Worm (Caenorhabditis elegans): ENCODE data around the gene irld-1.

The irld-1 gene

DNA sequence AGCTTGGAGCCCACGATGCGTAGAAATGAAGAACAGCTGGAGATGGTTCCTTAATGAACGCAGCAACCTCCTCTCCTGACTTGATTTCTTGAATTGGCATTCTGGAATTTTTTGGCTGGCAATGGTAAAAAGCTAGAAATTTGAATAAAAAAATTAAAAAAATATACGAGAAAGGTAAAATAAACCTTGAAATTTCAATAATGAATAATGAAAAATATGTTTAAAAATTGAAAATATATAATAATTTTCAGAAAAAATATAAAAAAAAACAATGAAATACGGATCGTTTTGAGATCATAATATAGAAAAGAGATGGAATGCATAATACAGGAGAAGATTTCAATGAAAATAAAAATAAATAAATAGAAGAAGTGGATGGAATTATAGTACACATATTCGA, 4.6 kb downstream of the irld-1 start, which contains the start of gene glrx-3:
Gene glrx-3, minus strand, starts transcription at position 101 of the 400 bp plus-strand sequence.
- TF ChIP-seq unc-62 (GFP tag; optimal IDR thresholded peaks at IDR 0.05): no peak

DNA sequence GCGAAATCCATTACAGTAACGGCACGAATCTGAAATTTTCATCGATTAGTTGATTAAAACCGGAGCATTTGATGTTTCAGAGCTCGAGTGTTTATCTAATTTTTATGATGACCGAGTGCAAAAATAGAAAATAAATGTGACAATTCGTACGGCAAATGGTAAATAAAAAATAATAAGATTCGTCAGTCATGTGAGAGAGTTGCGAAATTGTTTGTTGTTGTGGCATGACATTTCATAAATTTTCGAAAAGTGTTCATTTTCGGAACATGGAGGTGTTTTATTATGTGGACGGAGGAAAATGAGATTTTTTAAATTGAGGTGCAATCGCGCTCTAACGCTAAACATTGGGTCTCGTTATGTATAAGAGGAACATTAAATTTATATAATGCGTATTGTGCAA, 5.2 kb downstream of the irld-1 start:
- no peak for TF ChIP-seq unc-62 (GFP tag; optimal IDR thresholded peaks at IDR 0.05)

- TF ChIP-seq unc-62 (GFP tag; optimal IDR thresholded peaks at IDR 0.05): no peak
These were observed 9.2 kb downstream of the irld-1 start, which contains the start of gene figl-1 for ce11 chrV:4345714-4346113. figl-1 (minus strand) TSS chrV:4345999.

DNA sequence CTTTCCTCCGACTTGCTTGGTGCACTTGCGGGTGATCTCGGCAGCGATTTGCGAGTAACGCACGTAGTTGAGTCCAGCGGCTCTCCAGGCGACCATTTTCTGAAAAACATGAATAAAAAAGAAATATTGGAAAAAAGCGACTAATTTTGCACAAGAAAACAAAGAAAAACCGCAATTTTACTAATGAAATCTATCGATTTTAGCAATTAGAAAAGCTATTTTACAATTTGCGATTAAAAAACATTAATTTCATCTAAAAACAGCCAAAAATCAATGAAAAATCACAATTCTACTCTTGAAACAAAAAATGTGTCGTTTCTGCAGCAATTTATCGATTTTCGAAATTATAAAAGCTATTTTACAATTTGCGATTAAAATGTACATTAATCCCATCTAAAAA, 9.8 kb downstream of the irld-1 start, which contains the start of gene hpo-18:
Gene hpo-18, minus strand, starts transcription at position 101 of the 400 bp plus-strand sequence.
- no peak for TF ChIP-seq unc-62 (GFP tag; optimal IDR thresholded peaks at IDR 0.05)

DNA sequence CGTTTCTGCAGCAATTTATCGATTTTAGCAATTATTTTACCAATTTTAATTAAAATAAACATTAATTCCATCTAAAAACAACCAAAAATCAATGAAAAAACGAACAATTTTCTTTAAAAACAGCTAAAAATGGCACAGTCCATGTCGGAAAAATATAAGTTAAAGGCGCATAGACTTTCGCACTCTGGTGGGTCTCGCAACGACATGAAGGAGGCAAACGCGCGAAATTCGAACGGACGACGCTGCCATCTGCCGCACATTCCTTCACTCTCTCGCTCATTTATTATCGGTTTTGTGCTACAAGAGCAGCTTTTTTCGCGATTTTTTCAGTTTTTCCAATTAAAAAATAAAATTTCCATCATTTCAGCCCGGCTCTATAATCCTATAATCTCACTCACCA, 10.2 kb downstream of the irld-1 start, which contains the start of gene mcm-7:
Gene mcm-7, plus strand, starts transcription at position 368 of the 400 bp plus-strand sequence.
- no peak for TF ChIP-seq unc-62 (GFP tag; optimal IDR thresholded peaks at IDR 0.05)

DNA sequence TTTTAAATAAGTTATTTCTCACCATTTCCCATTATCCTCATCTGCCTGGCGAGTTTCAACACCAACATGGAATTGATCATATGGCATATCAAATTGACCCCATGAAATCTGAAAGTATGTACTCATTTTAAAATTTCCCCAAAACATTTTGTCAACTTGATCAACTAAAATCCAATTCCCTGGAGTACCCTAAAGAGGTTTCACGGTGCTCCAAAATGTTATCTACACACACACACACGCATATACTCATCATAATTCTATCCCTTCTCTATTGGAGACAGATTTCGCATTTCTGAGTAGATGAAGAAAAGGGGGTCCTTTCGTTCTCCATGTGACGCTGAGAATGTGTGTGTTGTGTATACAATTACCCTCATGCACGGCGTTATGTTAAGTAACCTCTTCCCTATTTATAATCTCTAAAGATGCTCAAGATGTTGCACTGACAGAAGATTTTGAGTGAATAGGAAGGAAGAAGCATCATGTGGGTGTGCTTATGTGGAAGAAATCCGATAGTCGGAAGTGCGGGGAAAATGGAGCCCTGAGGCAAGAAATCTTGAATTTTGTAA, 19.6 kb downstream of the irld-1 start:
- TF ChIP-seq unc-62 (GFP tag; optimal IDR thresholded peaks at IDR 0.05): no peak

- no peak for TF ChIP-seq unc-62 (GFP tag; optimal IDR thresholded peaks at IDR 0.05)
These were observed 20.8 kb downstream of the irld-1 start for ce11 chrV:4357369-4357768.

DNA sequence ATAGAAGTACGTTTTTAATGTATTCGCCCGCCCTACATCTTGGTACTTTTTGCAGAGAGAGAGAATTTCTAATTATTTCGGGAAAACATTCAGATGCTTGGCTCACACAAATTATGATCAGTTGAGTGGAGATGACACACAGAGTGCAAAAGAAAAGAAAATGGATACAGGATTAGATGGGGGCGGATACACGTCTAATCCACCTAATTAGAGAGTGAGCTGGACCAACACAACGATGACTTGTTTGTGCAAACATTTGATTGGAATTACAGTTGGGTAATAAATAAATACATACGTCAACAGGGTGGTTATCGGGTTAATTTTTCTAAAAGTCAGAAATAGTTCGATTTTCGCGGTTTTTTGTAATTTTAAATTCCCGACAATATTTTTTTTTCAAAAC, 22.6 kb downstream of the irld-1 start:
- no peak for TF ChIP-seq unc-62 (GFP tag; optimal IDR thresholded peaks at IDR 0.05)

- no peak for TF ChIP-seq unc-62 (GFP tag; optimal IDR thresholded peaks at IDR 0.05)
These were observed 23.5 kb downstream of the irld-1 start for ce11 chrV:4360018-4360417.

DNA sequence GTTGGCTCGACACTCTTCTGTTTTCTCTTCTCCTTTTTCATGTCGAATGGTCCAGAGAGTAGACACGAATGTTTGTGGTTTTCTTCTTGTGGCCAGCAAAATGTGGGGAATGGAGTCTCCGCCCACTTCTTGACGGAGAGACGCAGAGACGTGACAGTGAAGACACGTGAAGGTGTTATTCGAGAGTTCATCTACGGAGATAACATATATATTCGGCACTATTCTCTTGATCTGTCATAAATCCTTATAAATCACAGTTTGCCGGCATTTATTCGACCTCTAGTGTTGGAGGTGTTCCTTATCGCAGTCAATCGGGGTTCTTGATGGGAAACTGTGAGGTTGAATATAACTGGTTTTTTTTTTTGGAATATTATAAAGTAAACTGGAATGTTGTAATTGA, 24.9 kb downstream of the irld-1 start, which contains the start of gene F32D1.3:
Gene F32D1.3, minus strand, starts transcription at position 65 of the 400 bp plus-strand sequence.
- TF ChIP-seq unc-62 (GFP tag; optimal IDR thresholded peaks at IDR 0.05): no peak

- TF ChIP-seq unc-62 (GFP tag; optimal IDR thresholded peaks at IDR 0.05): no peak
These were observed 28.0 kb downstream of the irld-1 start, which contains the start of gene grl-13 for ce11 chrV:4364517-4364916. grl-13 (minus strand) TSS chrV:4364617.

ce11 chrV:4366440-4366839, 29.9 kb downstream of the irld-1 start, which contains the start of gene F32D1.11:
F32D1.11 (minus strand) TSS chrV:4366540.
- TF ChIP-seq unc-62 (GFP tag; optimal IDR thresholded peaks at IDR 0.05): no peak

- TF ChIP-seq unc-62 (GFP tag; optimal IDR thresholded peaks at IDR 0.05): no peak
These were observed 34.0 kb downstream of the irld-1 start for ce11 chrV:4370515-4370914.

- TF ChIP-seq unc-62 (GFP tag; optimal IDR thresholded peaks at IDR 0.05): no peak
These were observed 34.9 kb downstream of the irld-1 start, which contains the start of the genes gmpr-1 and fipp-1 for ce11 chrV:4371309-4371933. gmpr-1 (minus strand) TSS chrV:4371383. fipp-1 (plus strand) TSS chrV:4371807.

DNA sequence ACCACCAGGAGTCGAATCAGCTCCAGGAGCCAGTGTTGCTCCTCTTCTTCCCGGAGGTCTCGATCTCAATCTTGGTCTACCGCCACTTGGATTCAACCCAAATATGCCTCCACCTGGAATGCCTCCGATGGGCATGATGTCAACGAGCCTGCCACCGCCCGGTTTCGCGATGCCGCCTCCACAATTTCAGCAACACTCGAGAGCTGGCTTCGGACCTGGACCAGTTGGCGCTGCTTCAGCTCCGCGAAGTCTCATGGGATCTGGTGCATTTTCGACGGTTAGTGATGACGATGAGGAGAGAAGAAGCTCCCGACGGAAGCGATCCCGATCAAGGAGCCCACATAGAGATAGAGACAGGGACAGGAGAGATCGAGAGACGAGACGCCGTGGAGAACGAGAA, 36.4 kb downstream of the irld-1 start:
- TF ChIP-seq unc-62 (GFP tag; optimal IDR thresholded peaks at IDR 0.05): no peak

ce11 chrV:4373656-4374055, 37.1 kb downstream of the irld-1 start:
- TF ChIP-seq unc-62 (GFP tag; optimal IDR thresholded peaks at IDR 0.05): no peak

ce11 chrV:4374625-4375024, 38.1 kb downstream of the irld-1 start, which contains the start of gene neg-1:
neg-1 (minus strand) TSS chrV:4374874.
- no peak for TF ChIP-seq unc-62 (GFP tag; optimal IDR thresholded peaks at IDR 0.05)
